Worm (Caenorhabditis elegans): ENCODE measurements around the gene T13C2.3.

DNA sequence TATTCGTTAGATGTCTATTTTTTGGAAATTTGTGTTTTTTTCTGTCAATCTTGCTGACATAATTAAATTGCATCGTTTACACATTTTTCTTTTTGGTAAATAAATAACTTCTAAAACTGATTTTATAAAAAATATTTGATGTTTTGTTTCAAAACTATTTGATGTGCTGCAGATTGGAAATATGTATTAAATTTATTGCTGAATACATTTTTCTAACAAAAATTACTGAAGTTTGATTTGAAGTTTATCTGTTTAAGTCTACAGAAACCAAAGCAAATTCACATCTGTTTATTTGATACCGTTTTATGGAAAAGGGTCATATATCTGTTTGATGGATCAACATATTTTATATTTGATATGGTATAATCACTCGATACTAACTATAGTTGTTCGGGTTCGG lies 27.3 kb downstream of the T13C2.3 start:
- no peak for TF ChIP-seq elt-1 (tag; optimal IDR thresholded peaks at IDR 0.05)
- no peak for TF ChIP-seq unc-55 (GFP tag; optimal IDR thresholded peaks at IDR 0.05)
- no peak for TF ChIP-seq sma-3 (GFP tag; optimal IDR thresholded peaks at IDR 0.05)

All from whole organism, L2 larva.